1 fruit fly cellular context compared by ENCODE assay signal in the genomic region with DNA sequence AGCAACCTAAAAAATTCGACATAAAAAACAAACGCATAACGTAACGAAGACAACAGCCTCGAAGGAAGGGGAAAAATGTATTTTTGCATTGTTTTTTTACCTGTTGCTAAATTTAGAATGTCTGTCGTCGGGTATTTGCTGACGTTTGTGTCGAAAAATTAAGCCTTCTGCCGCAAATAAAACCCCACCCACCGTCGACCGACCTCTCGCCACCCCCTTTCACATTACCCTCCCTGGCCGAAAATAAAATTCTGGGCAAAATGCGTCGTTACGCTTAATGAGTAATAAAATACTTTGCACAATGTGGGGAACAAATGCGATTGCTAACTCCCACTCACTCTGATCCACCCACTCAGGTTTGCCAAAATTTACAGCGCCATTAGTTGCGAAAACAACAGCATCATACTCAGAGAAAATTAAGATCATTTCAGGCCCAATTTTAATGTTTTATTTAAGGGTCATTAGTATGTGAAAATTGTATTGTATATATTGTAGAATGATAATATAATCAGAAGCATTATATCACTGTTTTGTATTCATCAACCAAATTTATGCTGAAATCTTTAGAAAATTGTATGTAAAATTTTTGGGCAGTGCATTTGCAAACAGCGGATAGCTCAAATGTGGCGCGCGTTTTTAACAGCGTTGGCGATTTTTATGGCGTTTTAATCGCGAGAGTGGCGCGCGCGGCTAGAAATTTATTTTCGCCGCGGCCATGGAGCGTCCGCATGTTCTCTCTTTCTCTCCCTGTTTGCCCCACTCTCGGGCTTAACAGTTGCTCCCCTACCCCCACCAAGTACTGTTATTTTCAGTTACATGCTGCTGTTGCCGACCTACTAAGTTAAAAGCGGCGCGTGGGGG.
TF ChIP-seq lines count a peak whose summit lies in the region.

No protein-coding gene starts in this region.

TF ChIP-seq in whole organism, embryonic, 481 proteins besides CTCF, POLR2A, EP300 and RAD21 (continued from another document and continues in another):
- peak; percentile 23 for TF ChIP-seq fd3F (GFP tag; optimal IDR thresholded peaks at IDR 0.05; lab: Kevin White, UChicago)
- peak; percentile 100 for TF ChIP-seq CG8359 (GFP tag; optimal IDR thresholded peaks at IDR 0.05; lab: Kevin White, UChicago; ENCODE audit: borderline replicate concordance)
- no peak for TF ChIP-seq Rx (GFP tag; IDR thresholded peaks at IDR 0.05; lab: Robert Waterston, UW)
- no peak for TF ChIP-seq CG16779 (GFP tag; IDR thresholded peaks at IDR 0.05; lab: Robert Waterston, UW)
- no peak for TF ChIP-seq CG7987 (GFP tag; optimal IDR thresholded peaks at IDR 0.05; lab: Kevin White, UChicago)
- no peak for TF ChIP-seq CG10274 (GFP tag; optimal IDR thresholded peaks at IDR 0.05; lab: Kevin White, UChicago)
- peak; percentile 9 for TF ChIP-seq scrt (GFP tag; optimal IDR thresholded peaks at IDR 0.05; lab: Kevin White, UChicago)
- no peak for TF ChIP-seq stwl (tag; optimal IDR thresholded peaks at IDR 0.05; lab: Kevin White, UChicago)
- TF ChIP-seq kah (GFP tag; optimal IDR thresholded peaks at IDR 0.05; lab: Kevin White, UChicago), result no peak
- no peak for TF ChIP-seq btn (GFP tag; optimal IDR thresholded peaks at IDR 0.05; lab: Kevin White, UChicago)
- TF ChIP-seq E2f1 (GFP tag; IDR thresholded peaks at IDR 0.05; lab: Robert Waterston, UW), result peak; percentile 17; the same call in 1 of the 2 replicates
- TF ChIP-seq CG8290 (GFP tag; optimal IDR thresholded peaks at IDR 0.05; lab: Kevin White, UChicago), result no peak
- peak in 1 of 2 experiments; percentile 57 for TF ChIP-seq CG8290 (tag; optimal IDR thresholded peaks at IDR 0.05; lab: Kevin White, UChicago)
- TF ChIP-seq Spps (tag; optimal IDR thresholded peaks at IDR 0.05; lab: Kevin White, UChicago), result no peak
- no peak for TF ChIP-seq pum (GFP tag; optimal IDR thresholded peaks at IDR 0.05; lab: Kevin White, UChicago)
- no peak for TF ChIP-seq h (optimal IDR thresholded peaks at IDR 0.05; lab: Kevin White, UChicago)
- peak; percentile 48; the same call in 1 of the 2 replicates for TF ChIP-seq CG14441 (GFP tag; IDR thresholded peaks at IDR 0.05; lab: Robert Waterston, UW)
- no peak for TF ChIP-seq danr (GFP tag; IDR thresholded peaks at IDR 0.05; lab: Robert Waterston, UW)
- no peak for TF ChIP-seq da (GFP tag; optimal IDR thresholded peaks at IDR 0.05; lab: Kevin White, UChicago)
- TF ChIP-seq Nf-YC (tag; optimal IDR thresholded peaks at IDR 0.05; lab: Kevin White, UChicago), result no peak
- no peak for TF ChIP-seq CG10979 (tag; optimal IDR thresholded peaks at IDR 0.05; lab: Kevin White, UChicago)
- TF ChIP-seq emc (GFP tag; optimal IDR thresholded peaks at IDR 0.05; lab: Kevin White, UChicago), result no peak
- no peak for TF ChIP-seq ara (GFP tag; IDR thresholded peaks at IDR 0.05; lab: Robert Waterston, UW)
- TF ChIP-seq CG12769 (tag; optimal IDR thresholded peaks at IDR 0.05; lab: Kevin White, UChicago), result peak; percentile 58
- TF ChIP-seq maf-S (GFP tag; optimal IDR thresholded peaks at IDR 0.05; lab: Kevin White, UChicago), result peak; percentile 21
- no peak for TF ChIP-seq CG17361 (GFP tag; IDR thresholded peaks at IDR 0.05; lab: Robert Waterston, UW)
- peak; percentile 42 for TF ChIP-seq gro (GFP tag; optimal IDR thresholded peaks at IDR 0.05; lab: Kevin White, UChicago)
- TF ChIP-seq CG7839 (tag; optimal IDR thresholded peaks at IDR 0.05; lab: Kevin White, UChicago), result peak; percentile 63
- peak; percentile 42; the same call in 1 of the 2 replicates for TF ChIP-seq wdn (GFP tag; IDR thresholded peaks at IDR 0.05; lab: Robert Waterston, UW)
- no peak for TF ChIP-seq CG43689 (GFP tag; IDR thresholded peaks at IDR 0.05; lab: Robert Waterston, UW)
- no peak for TF ChIP-seq lola (GFP tag; optimal IDR thresholded peaks at IDR 0.05; lab: Kevin White, UChicago)
- no peak for TF ChIP-seq CG15011 (GFP tag; optimal IDR thresholded peaks at IDR 0.05; lab: Kevin White, UChicago)
- no peak for TF ChIP-seq Hr39 (optimal IDR thresholded peaks at IDR 0.05; lab: Kevin White, UChicago)
- peak; percentile 76 for TF ChIP-seq Drgx (GFP tag; IDR thresholded peaks at IDR 0.05; lab: Robert Waterston, UW)
- no peak for TF ChIP-seq CG2202 (tag; optimal IDR thresholded peaks at IDR 0.05; lab: Kevin White, UChicago)
- no peak for TF ChIP-seq jing (GFP tag; optimal IDR thresholded peaks at IDR 0.05; lab: Kevin White, UChicago)
- no peak for TF ChIP-seq sens-2 (GFP tag; IDR thresholded peaks at IDR 0.05; lab: Robert Waterston, UW)
- no peak for TF ChIP-seq CG31388 (GFP tag; optimal IDR thresholded peaks at IDR 0.05; lab: Kevin White, UChicago)
- TF ChIP-seq dmrt99B (tag; optimal IDR thresholded peaks at IDR 0.05; lab: Kevin White, UChicago), result peak; percentile 5
- peak; percentile 28; the same call in 1 of the 2 replicates for TF ChIP-seq Xrp1 (GFP tag; IDR thresholded peaks at IDR 0.05; lab: Robert Waterston, UW)
- TF ChIP-seq crp (GFP tag; optimal IDR thresholded peaks at IDR 0.05; lab: Kevin White, UChicago), result no peak
- no peak; the same call in 1 of the 2 replicates for TF ChIP-seq MBD-R2 (GFP tag; IDR thresholded peaks at IDR 0.05; lab: Robert Waterston, UW)
- TF ChIP-seq CG3281 (GFP tag; optimal IDR thresholded peaks at IDR 0.05; lab: Kevin White, UChicago), result peak; percentile 65
- TF ChIP-seq CG12659 (GFP tag; optimal IDR thresholded peaks at IDR 0.05; lab: Kevin White, UChicago), result peak; percentile 23
- TF ChIP-seq CG15269 (tag; optimal IDR thresholded peaks at IDR 0.05; lab: Kevin White, UChicago), result peak; percentile 55
- peak; percentile 75 for TF ChIP-seq Med (GFP tag; lab: Kevin White, UChicago)
- no peak for TF ChIP-seq Hmx (GFP tag; optimal IDR thresholded peaks at IDR 0.05; lab: Kevin White, UChicago)
- TF ChIP-seq jumu (GFP tag; optimal IDR thresholded peaks at IDR 0.05; lab: Kevin White, UChicago), result no peak
- TF ChIP-seq Blimp-1 (GFP tag; optimal IDR thresholded peaks at IDR 0.05; lab: Kevin White, UChicago), result no peak
- peak; percentile 45 for TF ChIP-seq CG18619 (GFP tag; optimal IDR thresholded peaks at IDR 0.05; lab: Kevin White, UChicago)
- TF ChIP-seq gcm (GFP tag; optimal IDR thresholded peaks at IDR 0.05; lab: Kevin White, UChicago), result no peak
- no peak for TF ChIP-seq CG16813 (GFP tag; IDR thresholded peaks at IDR 0.05; lab: Robert Waterston, UW; ENCODE audit: partially characterized antibody)
- peak; percentile 59 for TF ChIP-seq Fer3 (tag; optimal IDR thresholded peaks at IDR 0.05; lab: Kevin White, UChicago)
- TF ChIP-seq CG6254 (GFP tag; optimal IDR thresholded peaks at IDR 0.05; lab: Kevin White, UChicago), result no peak
- TF ChIP-seq sd (tag; optimal IDR thresholded peaks at IDR 0.05; lab: Kevin White, UChicago), result peak; percentile 23
- TF ChIP-seq CG33557 (GFP tag; optimal IDR thresholded peaks at IDR 0.05; lab: Kevin White, UChicago), result no peak
- TF ChIP-seq eve (GFP tag; optimal IDR thresholded peaks at IDR 0.05; lab: Kevin White, UChicago), result no peak
- TF ChIP-seq CG10462 (GFP tag; optimal IDR thresholded peaks at IDR 0.05; lab: Kevin White, UChicago), result peak; percentile 18
- TF ChIP-seq dmrt11E (tag; optimal IDR thresholded peaks at IDR 0.05; lab: Kevin White, UChicago), result no peak
- no peak for TF ChIP-seq CG18011 (GFP tag; optimal IDR thresholded peaks at IDR 0.05; lab: Kevin White, UChicago)
- TF ChIP-seq slp2 (GFP tag; optimal IDR thresholded peaks at IDR 0.05; lab: Kevin White, UChicago), result no peak
- TF ChIP-seq luna (GFP tag; optimal IDR thresholded peaks at IDR 0.05; lab: Kevin White, UChicago), result no peak
- TF ChIP-seq CG9817 (tag; optimal IDR thresholded peaks at IDR 0.05; lab: Kevin White, UChicago), result peak; percentile 38
- no peak for TF ChIP-seq Kr (GFP tag; optimal IDR thresholded peaks at IDR 0.05; lab: Kevin White, UChicago)
- TF ChIP-seq Awh (GFP tag; IDR thresholded peaks at IDR 0.05; lab: Robert Waterston, UW), result no peak
- peak; percentile 45 for TF ChIP-seq CG9727 (GFP tag; optimal IDR thresholded peaks at IDR 0.05; lab: Kevin White, UChicago)
- TF ChIP-seq CG18476 (GFP tag; optimal IDR thresholded peaks at IDR 0.05; lab: Kevin White, UChicago), result no peak
- TF ChIP-seq Atf-2 (GFP tag; optimal IDR thresholded peaks at IDR 0.05; lab: Kevin White, UChicago), result no peak
- TF ChIP-seq prd (optimal IDR thresholded peaks at IDR 0.05; lab: Kevin White, UChicago), result no peak
- peak; percentile 46; the same call in 1 of the 3 replicates for TF ChIP-seq prd (GFP tag; IDR thresholded peaks at IDR 0.05; lab: Robert Waterston, UW)
- TF ChIP-seq Dip2 (GFP tag; IDR thresholded peaks at IDR 0.05; lab: Robert Waterston, UW), result no peak
- no peak for TF ChIP-seq CG15601 (tag; optimal IDR thresholded peaks at IDR 0.05; lab: Kevin White, UChicago)
- TF ChIP-seq CG4328 (GFP tag; optimal IDR thresholded peaks at IDR 0.05; lab: Kevin White, UChicago), result no peak
- TF ChIP-seq Gsc (GFP tag; IDR thresholded peaks at IDR 0.05; lab: Robert Waterston, UW), result no peak
- no peak; the same call in 2 of the 3 replicates for TF ChIP-seq zen2 (GFP tag; IDR thresholded peaks at IDR 0.05; lab: Robert Waterston, UW; ENCODE audit: partially characterized antibody)
- no peak for TF ChIP-seq Fer1 (GFP tag; optimal IDR thresholded peaks at IDR 0.05; lab: Kevin White, UChicago)
- no peak for TF ChIP-seq CG15073 (GFP tag; optimal IDR thresholded peaks at IDR 0.05; lab: Kevin White, UChicago)
- no peak for TF ChIP-seq ham (GFP tag; IDR thresholded peaks at IDR 0.05; lab: Robert Waterston, UW)
- TF ChIP-seq bab2 (GFP tag; optimal IDR thresholded peaks at IDR 0.05; lab: Kevin White, UChicago), result peak; percentile 8
- no peak for TF ChIP-seq CG42726 (GFP tag; IDR thresholded peaks at IDR 0.05; lab: Robert Waterston, UW; ENCODE audit: partially characterized antibody)
- no peak for TF ChIP-seq usp (GFP tag; optimal IDR thresholded peaks at IDR 0.05; lab: Kevin White, UChicago)
- no peak for TF ChIP-seq gt (GFP tag; IDR thresholded peaks at IDR 0.05; lab: Robert Waterston, UW)
- no peak for TF ChIP-seq repo (GFP tag; optimal IDR thresholded peaks at IDR 0.05; lab: Kevin White, UChicago)
- no peak for TF ChIP-seq CG12104 (GFP tag; optimal IDR thresholded peaks at IDR 0.05; lab: Kevin White, UChicago)
- TF ChIP-seq CG34376 (GFP tag; optimal IDR thresholded peaks at IDR 0.05; lab: Kevin White, UChicago), result no peak
- no peak for TF ChIP-seq Dp (GFP tag; optimal IDR thresholded peaks at IDR 0.05; lab: Kevin White, UChicago)
- TF ChIP-seq stc (GFP tag; IDR thresholded peaks at IDR 0.05; lab: Robert Waterston, UW), result peak; percentile 27; the same call in 1 of the 2 replicates
- TF ChIP-seq ssp (GFP tag; IDR thresholded peaks at IDR 0.05; lab: Robert Waterston, UW), result no peak
- no peak for TF ChIP-seq CG30020 (tag; optimal IDR thresholded peaks at IDR 0.05; lab: Kevin White, UChicago)
- TF ChIP-seq CG31441 (GFP tag; IDR thresholded peaks at IDR 0.05; lab: Robert Waterston, UW), result peak; percentile 21; the same call in 1 of the 2 replicates
- TF ChIP-seq CG12299 (tag; optimal IDR thresholded peaks at IDR 0.05; lab: Kevin White, UChicago), result no peak
- TF ChIP-seq CG2129 (GFP tag; IDR thresholded peaks at IDR 0.05; lab: Robert Waterston, UW; ENCODE audit: partially characterized antibody), result no peak
- peak; percentile 30 for TF ChIP-seq tio (GFP tag; optimal IDR thresholded peaks at IDR 0.05; lab: Kevin White, UChicago)
- no peak; the same call in 1 of the 2 replicates for TF ChIP-seq vvl (GFP tag; IDR thresholded peaks at IDR 0.05; lab: Robert Waterston, UW)
- TF ChIP-seq schlank (tag; optimal IDR thresholded peaks at IDR 0.05; lab: Kevin White, UChicago), result peak; percentile 43
- no peak for TF ChIP-seq hth (optimal IDR thresholded peaks at IDR 0.05; lab: Kevin White, UChicago)
- no peak for TF ChIP-seq sim (GFP tag; IDR thresholded peaks at IDR 0.05; lab: Robert Waterston, UW)
- TF ChIP-seq Hr3 (GFP tag; optimal IDR thresholded peaks at IDR 0.05; lab: Kevin White, UChicago), result peak; percentile 22
- peak; percentile 69 for TF ChIP-seq sug (tag; optimal IDR thresholded peaks at IDR 0.05; lab: Kevin White, UChicago)
- peak; percentile 5 for TF ChIP-seq CG10267 (tag; optimal IDR thresholded peaks at IDR 0.05; lab: Kevin White, UChicago)
- peak; percentile 70 for TF ChIP-seq lab (GFP tag; optimal IDR thresholded peaks at IDR 0.05; lab: Kevin White, UChicago)
- no peak for TF ChIP-seq CG31365 (tag; optimal IDR thresholded peaks at IDR 0.05; lab: Kevin White, UChicago)
- TF ChIP-seq MTF-1 (GFP tag; optimal IDR thresholded peaks at IDR 0.05; lab: Kevin White, UChicago; ENCODE audit: borderline replicate concordance), result no peak
- peak; percentile 55 for TF ChIP-seq unpg (GFP tag; optimal IDR thresholded peaks at IDR 0.05; lab: Kevin White, UChicago)
- peak; percentile 7; the same call in 1 of the 2 replicates for TF ChIP-seq H2.0 (GFP tag; IDR thresholded peaks at IDR 0.05; lab: Robert Waterston, UW)
- TF ChIP-seq NC2α (GFP tag; optimal IDR thresholded peaks at IDR 0.05; lab: Kevin White, UChicago), result no peak
- TF ChIP-seq CG17359 (tag; optimal IDR thresholded peaks at IDR 0.05; lab: Kevin White, UChicago), result peak; percentile 20
- peak; percentile 56 for TF ChIP-seq ranshi (GFP tag; IDR thresholded peaks at IDR 0.05; lab: Robert Waterston, UW)
- no peak for TF ChIP-seq trem (tag; optimal IDR thresholded peaks at IDR 0.05; lab: Kevin White, UChicago)
- TF ChIP-seq CG34224 (GFP tag; IDR thresholded peaks at IDR 0.05; lab: Robert Waterston, UW; ENCODE audit: partially characterized antibody), result 0 out of 3 replicates have a peak, but pooled peaks have one; percentile 14
- no peak for TF ChIP-seq CG1233 (GFP tag; optimal IDR thresholded peaks at IDR 0.05; lab: Kevin White, UChicago)
- no peak for TF ChIP-seq CG13287 (GFP tag; IDR thresholded peaks at IDR 0.05; lab: Robert Waterston, UW; ENCODE audit: partially characterized antibody)
- TF ChIP-seq CG2712 (tag; optimal IDR thresholded peaks at IDR 0.05; lab: Kevin White, UChicago), result peak; percentile 10
- TF ChIP-seq fd102C (GFP tag; optimal IDR thresholded peaks at IDR 0.05; lab: Kevin White, UChicago), result no peak
- TF ChIP-seq hbn (GFP tag; IDR thresholded peaks at IDR 0.05; lab: Robert Waterston, UW; ENCODE audit: partially characterized antibody), result no peak
- no peak for TF ChIP-seq gcm2 (GFP tag; optimal IDR thresholded peaks at IDR 0.05; lab: Kevin White, UChicago)
- TF ChIP-seq Trl (optimal IDR thresholded peaks at IDR 0.05; lab: Kevin White, UChicago), result peak; percentile 57 to 59
- TF ChIP-seq Trl (GFP tag; optimal IDR thresholded peaks at IDR 0.05; lab: Kevin White, UChicago), result peak; percentile 33
- TF ChIP-seq cad (GFP tag; optimal IDR thresholded peaks at IDR 0.05; lab: Kevin White, UChicago), result no peak
- TF ChIP-seq Ets65A (GFP tag; lab: Kevin White, UChicago), result no peak
- peak; percentile 28 for TF ChIP-seq CG10209 (GFP tag; optimal IDR thresholded peaks at IDR 0.05; lab: Kevin White, UChicago)
- no peak for TF ChIP-seq insv (GFP tag; optimal IDR thresholded peaks at IDR 0.05; lab: Kevin White, UChicago)
- no peak for TF ChIP-seq ERR (GFP tag; optimal IDR thresholded peaks at IDR 0.05; lab: Kevin White, UChicago)
